Fruit fly (Drosophila melanogaster) whole organism, embryonic: ENCODE measurements around the gene Nagk.

ENCODE experiments used
- Ada2b ChIP-seq: fragments of 200-800 bp; sonication (Bioruptor generic); IDR thresholded peaks from 2 replicates; pipeline ENCODE4 v1.3.6; 2022; ENCODE audit warnings: missing biosample characterization, missing genetic modification characterization
- Adf1 ChIP-seq: fragments of 200-800 bp; sonication (Bioruptor generic); IDR thresholded peaks from 2 replicates; pipeline ENCODE4 v1.3.6; 2022; ENCODE audit warnings: missing biosample characterization, missing genetic modification characterization
- B-H1 ChIP-seq: fragments of 200-800 bp; sonication (Bioruptor generic); IDR thresholded peaks from 3 replicates; pipeline ENCODE4 v1.3.6; 2022; ENCODE audit warnings: missing biosample characterization, missing genetic modification characterization
- CG10979 ChIP-seq: fragments of 200-800 bp; sonication (Bioruptor generic); optimal IDR thresholded peaks from 2 replicates; lab custom pipeline; 2018; ENCODE audit warnings: missing biosample characterization, mild to moderate bottlenecking, missing genetic modification characterization, moderate library complexity
- CG11695 ChIP-seq: fragments of 200-800 bp; sonication (Bioruptor generic); IDR thresholded peaks from 3 replicates; pipeline ENCODE4 v1.3.6; 2022; ENCODE audit warnings: missing biosample characterization, missing genetic modification characterization
- CG1233 ChIP-seq: fragments of 200-800 bp; sonication (Bioruptor generic); optimal IDR thresholded peaks from 4 replicates; lab custom pipeline; 2018; ENCODE audit warnings: missing biosample characterization, mild to moderate bottlenecking, missing genetic modification characterization
- CG12391 ChIP-seq: fragments of 200-800 bp; sonication (Bioruptor generic); optimal IDR thresholded peaks from 3 replicates; lab custom pipeline; 2018; ENCODE audit warnings: missing biosample characterization, mild to moderate bottlenecking, missing genetic modification characterization, moderate library complexity
- CG13424 ChIP-seq: fragments of 200-800 bp; sonication (Bioruptor generic); optimal IDR thresholded peaks from 2 replicates; lab custom pipeline; 2019; ENCODE audit warnings: missing biosample characterization, mild to moderate bottlenecking, missing genetic modification characterization, moderate library complexity
- CG13624 ChIP-seq: fragments of 200-800 bp; sonication (Bioruptor generic); optimal IDR thresholded peaks from 2 replicates; lab custom pipeline; 2016; ENCODE audit warnings: missing biosample characterization, missing genetic modification characterization
- CG1603 ChIP-seq: fragments of 200-800 bp; sonication (Bioruptor generic); optimal IDR thresholded peaks from 2 replicates; lab custom pipeline; 2019; ENCODE audit warnings: missing biosample characterization, mild to moderate bottlenecking, missing genetic modification characterization, moderate library complexity
- CG17612 ChIP-seq: fragments of 200-800 bp; sonication (Bioruptor generic); IDR thresholded peaks from 2 replicates; pipeline ENCODE4 v1.3.6; 2022; ENCODE audit warnings: missing biosample characterization, missing genetic modification characterization
- CG18262 ChIP-seq: fragments of 200-800 bp; optimal IDR thresholded peaks from 3 replicates; lab custom pipeline; 2019; ENCODE audit warnings: missing biosample characterization, mild to moderate bottlenecking, missing genetic modification characterization, moderate library complexity
- CG18476 ChIP-seq: fragments of 200-800 bp; sonication (Bioruptor generic); optimal IDR thresholded peaks from 2 replicates; lab custom pipeline; 2016; ENCODE audit warnings: missing biosample characterization, mild to moderate bottlenecking, missing genetic modification characterization
- CG31441 ChIP-seq: fragments of 200-800 bp; sonication (Bioruptor generic); IDR thresholded peaks from 2 replicates; pipeline ENCODE4 v1.3.6; 2022; ENCODE audit warnings: missing biosample characterization, missing genetic modification characterization
- CG3726 ChIP-seq: fragments of 200-800 bp; sonication (Bioruptor generic); IDR thresholded peaks from 3 replicates; pipeline ENCODE4, ENCODE4 v1.3.6; 2022; ENCODE audit warnings: missing biosample characterization, missing genetic modification characterization
- CG4424 ChIP-seq: fragments of 200-800 bp; sonication (Bioruptor generic); optimal IDR thresholded peaks from 3 replicates; lab custom pipeline; 2016; ENCODE audit warnings: missing biosample characterization, missing genetic modification characterization
- CG4617 ChIP-seq: fragments of 200-800 bp; sonication (Bioruptor generic); optimal IDR thresholded peaks from 3 replicates; lab custom pipeline; 2016; ENCODE audit warnings: missing biosample characterization, missing genetic modification characterization, borderline replicate concordance
- CG6683 ChIP-seq: fragments of 200-800 bp; sonication (Bioruptor generic); optimal IDR thresholded peaks from 2 replicates; lab custom pipeline; 2017; ENCODE audit warnings: missing biosample characterization, mild to moderate bottlenecking, missing genetic modification characterization, missing genetic modification reagents
- CG6689 ChIP-seq: fragments of 200-800 bp; sonication (Bioruptor generic); IDR thresholded peaks from 2 replicates; pipeline ENCODE4 v1.3.6; 2022; ENCODE audit warnings: missing biosample characterization, missing genetic modification characterization
- CG6765 ChIP-seq: fragments of 200-800 bp; sonication (Bioruptor generic); optimal IDR thresholded peaks from 3 replicates; lab custom pipeline; 2017; ENCODE audit warnings: missing biosample characterization, mild to moderate bottlenecking, missing genetic modification characterization
- CG7556 ChIP-seq: fragments of 200-800 bp; sonication (Bioruptor generic); optimal IDR thresholded peaks from 2 replicates; lab custom pipeline; 2017; ENCODE audit warnings: missing biosample characterization, mild to moderate bottlenecking, missing genetic modification characterization
- CG8924 ChIP-seq: fragments of 200-800 bp; optimal IDR thresholded peaks from 3 replicates; lab custom pipeline; 2019; ENCODE audit warnings: missing biosample characterization, mild to moderate bottlenecking, missing genetic modification characterization, moderate library complexity
- CG9727 ChIP-seq: fragments of 200-800 bp; sonication (Bioruptor generic); optimal IDR thresholded peaks from 3 replicates; lab custom pipeline; 2017; ENCODE audit warnings: missing biosample characterization, mild to moderate bottlenecking, missing genetic modification characterization
- CG9817 ChIP-seq: fragments of 200-800 bp; sonication (Bioruptor generic); optimal IDR thresholded peaks from 2 replicates; lab custom pipeline; 2018; ENCODE audit warnings: missing biosample characterization, mild to moderate bottlenecking, missing genetic modification characterization, moderate library complexity
- Dfd ChIP-seq, 2 experiments: fragments of >200 bp; optimal IDR thresholded peaks; 2 replicates each; lab custom pipeline; 2017; ENCODE audit warnings: missing biosample characterization in 2 of 2, missing genetic modification characterization in 2 of 2
- Doc3 ChIP-seq: fragments of 200-800 bp; sonication (Bioruptor generic); IDR thresholded peaks from 3 replicates; pipeline ENCODE4 v1.3.6; 2022; ENCODE audit warnings: missing biosample characterization, missing genetic modification characterization; ENCODE audit not compliant: partially characterized antibody
- HmgZ ChIP-seq: fragments of 200-800 bp; sonication (Bioruptor generic); optimal IDR thresholded peaks from 2 replicates; lab custom pipeline; 2018; ENCODE audit warnings: missing biosample characterization, mild to moderate bottlenecking, missing genetic modification characterization
- PHDP ChIP-seq: fragments of 200-800 bp; sonication (Bioruptor generic); optimal IDR thresholded peaks from 3 replicates; lab custom pipeline; 2018; ENCODE audit warnings: missing biosample characterization, mild to moderate bottlenecking, missing genetic modification characterization, moderate library complexity
- Poxn ChIP-seq: fragments of 200-800 bp; sonication (Bioruptor generic); IDR thresholded peaks from 2 replicates; pipeline ENCODE4 v1.3.6; 2022; ENCODE audit warnings: missing biosample characterization, missing genetic modification characterization
- Six4 ChIP-seq: fragments of 200-800 bp; sonication (Bioruptor generic); optimal IDR thresholded peaks from 2 replicates; lab custom pipeline; 2016; ENCODE audit warnings: missing biosample characterization, missing genetic modification characterization
- Taf1 ChIP-seq: fragments of 200-800 bp; sonication (Bioruptor generic); IDR thresholded peaks from 2 replicates; pipeline ENCODE4 v1.3.6; 2022; ENCODE audit warnings: missing biosample characterization, missing genetic modification characterization
- bsh ChIP-seq, 2 experiments: fragments of 200-800 bp; sonication (Bioruptor generic); optimal IDR thresholded peaks; 2 replicates each; lab custom pipeline; 2017 to 2018; ENCODE audit warnings: mild to moderate bottlenecking in 2 of 2, missing biosample characterization in 2 of 2, missing genetic modification characterization in 2 of 2, moderate library complexity in 1 of 2
- dati ChIP-seq: fragments of 200-800 bp; sonication (Bioruptor generic); IDR thresholded peaks from 2 replicates; pipeline ENCODE4 v1.3.6; 2022; ENCODE audit warnings: missing biosample characterization, missing genetic modification characterization
- esg ChIP-seq: fragments of 200-800 bp; sonication (Bioruptor generic); conservative IDR thresholded peaks from 2 replicates; pipeline ENCODE4 v1.3.6; 2022; ENCODE audit warnings: missing biosample characterization, missing genetic modification characterization
- ewg ChIP-seq: fragments of 200-800 bp; sonication (Bioruptor generic); optimal IDR thresholded peaks from 3 replicates; lab custom pipeline; 2017; ENCODE audit warnings: mild to moderate bottlenecking, missing biosample characterization, missing genetic modification reagents, missing genetic modification characterization
- gem ChIP-seq: fragments of 200-800 bp; sonication (Bioruptor generic); optimal IDR thresholded peaks from 2 replicates; lab custom pipeline; 2019; ENCODE audit warnings: missing biosample characterization, mild to moderate bottlenecking, missing genetic modification characterization, moderate library complexity
- lilli ChIP-seq: fragments of 200-800 bp; sonication (Bioruptor generic); optimal IDR thresholded peaks from 3 replicates; lab custom pipeline; 2016; ENCODE audit warnings: missing biosample characterization, missing genetic modification characterization
- maf-S ChIP-seq: fragments of 200-800 bp; sonication (Bioruptor generic); optimal IDR thresholded peaks from 2 replicates; lab custom pipeline; 2016; ENCODE audit warnings: missing biosample characterization, missing genetic modification characterization
- nmo ChIP-seq: fragments of 200-800 bp; sonication (Bioruptor generic); optimal IDR thresholded peaks from 2 replicates; lab custom pipeline; 2018; ENCODE audit warnings: missing biosample characterization, mild to moderate bottlenecking, missing genetic modification characterization, moderate library complexity
- nom ChIP-seq: fragments of 200-800 bp; sonication (Bioruptor generic); optimal IDR thresholded peaks from 2 replicates; lab custom pipeline; 2017; ENCODE audit warnings: missing biosample characterization, missing genetic modification characterization, mild to moderate bottlenecking, moderate library complexity, missing genetic modification reagents
- odd ChIP-seq: fragments of 200-800 bp; sonication (Bioruptor generic); optimal IDR thresholded peaks from 2 replicates; lab custom pipeline; 2017; ENCODE audit warnings: missing biosample characterization, mild to moderate bottlenecking, missing genetic modification characterization
- prd ChIP-seq, 3 experiments: fragments of >200 bp in 2 of 3; fragments of 200-800 bp in 1 of 3; sonication (Bioruptor generic) in 1 of 3; optimal IDR thresholded peaks in 2 of 3; IDR thresholded peaks in 1 of 3; 2 replicates in 2 of 3; 3 replicates in 1 of 3; pipeline versions ENCODE4 v1.3.6 to Lab custom; 2017 to 2022; ENCODE audit warnings: missing biosample characterization in 1 of 3, missing genetic modification characterization in 1 of 3
- row ChIP-seq: fragments of 200-800 bp; sonication (Bioruptor generic); IDR thresholded peaks from 3 replicates; pipeline ENCODE4 v1.3.6; 2022; ENCODE audit warnings: missing biosample characterization, missing genetic modification characterization
- slbo ChIP-seq: fragments of 200-800 bp; sonication (Bioruptor generic); IDR thresholded peaks from 2 replicates; pipeline ENCODE4 v1.3.6; 2022; ENCODE audit warnings: missing biosample characterization, missing genetic modification characterization
- sna ChIP-seq: fragments of 200-800 bp; sonication (Bioruptor generic); IDR thresholded peaks from 2 replicates; pipeline ENCODE4 v1.3.6; 2022; ENCODE audit warnings: missing biosample characterization, missing genetic modification characterization; ENCODE audit not compliant: partially characterized antibody
- stc ChIP-seq: fragments of 200-800 bp; sonication (Bioruptor generic); IDR thresholded peaks from 2 replicates; pipeline ENCODE4 v1.3.6; 2022; ENCODE audit warnings: missing biosample characterization, missing genetic modification characterization
- tgo ChIP-seq: fragments of 200-800 bp; sonication (Bioruptor generic); IDR thresholded peaks from 3 replicates; pipeline ENCODE4 v1.3.6; 2022; ENCODE audit warnings: missing biosample characterization, missing genetic modification characterization
- ttk ChIP-seq: fragments of 200-800 bp; sonication (Bioruptor generic); IDR thresholded peaks from 2 replicates; pipeline ENCODE4 v2.1.2; 2022; ENCODE audit warnings: missing biosample characterization, missing genetic modification characterization
- vvl ChIP-seq: fragments of 200-800 bp; sonication (Bioruptor generic); IDR thresholded peaks from 2 replicates; pipeline ENCODE4 v1.3.6; 2022; ENCODE audit warnings: missing biosample characterization, missing genetic modification characterization
- zen2 ChIP-seq: fragments of 200-800 bp; sonication (Bioruptor generic); IDR thresholded peaks from 3 replicates; pipeline ENCODE4 v1.3.6; 2022; ENCODE audit warnings: missing biosample characterization, missing genetic modification characterization; ENCODE audit not compliant: partially characterized antibody

The Nagk gene

DNA sequence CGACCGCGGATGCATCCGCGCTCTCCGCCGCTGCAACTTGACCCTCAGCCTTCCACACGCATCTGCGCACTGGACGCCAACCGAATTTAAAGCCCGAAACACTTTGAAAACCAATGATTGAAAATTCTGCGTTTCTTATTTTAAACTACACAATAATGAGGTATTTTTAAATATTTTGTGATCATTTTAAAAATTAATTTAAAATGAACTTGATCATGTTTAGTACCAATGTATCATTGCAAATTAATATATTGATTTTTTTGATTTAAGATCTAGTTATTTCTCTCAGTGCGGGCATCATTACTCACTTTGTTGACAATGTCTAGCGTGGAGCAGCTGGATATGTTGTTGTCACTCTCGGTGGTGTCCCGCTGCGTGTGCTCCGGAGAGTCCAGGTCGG lies 23.8 kb upstream of the Nagk start (continued):
- TF ChIP-seq ttk (peak; percentile 18; the same call in 1 of the 2 replicates), CG31441 (GFP tag; lab: Robert Waterston, UW) (no peak; the same call in 1 of the 2 replicates), dati (no peak), Adf1 (0 out of 2 replicates have a peak, but pooled peaks have one; percentile 11), CG17612 (GFP tag; lab: Robert Waterston, UW) (no peak), CG18262 (tag; lab: Kevin White, UChicago) (peak; percentile 47), zen2 (GFP tag; lab: Robert Waterston, UW) (no peak), CG3726 (no peak), gem (peak; percentile 82), stc (0 out of 2 replicates have a peak, but pooled peaks have one; percentile 27), CG12391 (tag; lab: Kevin White, UChicago) (peak; percentile 62), CG6765 (GFP tag; lab: Kevin White, UChicago) (peak; percentile 8), prd (optimal IDR thresholded peaks at IDR 0.05; lab: Kevin White, UChicago) (no peak), prd (GFP tag; IDR thresholded peaks at IDR 0.05; lab: Robert Waterston, UW) (peak; percentile 40; the same call in 2 of the 3 replicates), Taf1 (GFP tag; lab: Robert Waterston, UW) (no peak), ewg (GFP tag; lab: Kevin White, UChicago) (peak; percentile 83), odd (GFP tag; lab: Kevin White, UChicago) (no peak), CG1233 (no peak), lilli (peak; percentile 4), Dfd (GFP tag; optimal IDR thresholded peaks at IDR 0.05; lab: Kevin White, UChicago) (no peak), vvl (GFP tag; lab: Robert Waterston, UW) (peak; percentile 77), CG6689 (GFP tag; lab: Robert Waterston, UW) (0 out of 2 replicates have a peak, but pooled peaks have one; percentile 29), sna (GFP tag; lab: Robert Waterston, UW) (no peak), Doc3 (GFP tag; lab: Robert Waterston, UW) (no peak), Six4 (GFP tag; lab: Kevin White, UChicago) (no peak), maf-S (GFP tag; lab: Kevin White, UChicago) (no peak), slbo (GFP tag; lab: Robert Waterston, UW) (peak; percentile 66), CG9727 (GFP tag; lab: Kevin White, UChicago) (peak; percentile 37), HmgZ (tag; lab: Kevin White, UChicago) (peak; percentile 29), CG4617 (GFP tag; lab: Kevin White, UChicago) (no peak), nmo (peak; percentile 31), nom (no peak), row (GFP tag; lab: Robert Waterston, UW) (peak; percentile 74), CG1603 (tag; lab: Kevin White, UChicago) (peak; percentile 17), CG6683 (GFP tag; lab: Kevin White, UChicago) (peak; percentile 8), CG7556 (peak; percentile 73), CG11695 (GFP tag; lab: Robert Waterston, UW) (peak; percentile 61; the same call in 2 of the 3 replicates), bsh (GFP tag; optimal IDR thresholded peaks at IDR 0.05; lab: Kevin White, UChicago) (peak in 1 of 2 experiments; percentile 62), CG10979 (tag; lab: Kevin White, UChicago) (peak; percentile 44), esg (GFP tag; lab: Robert Waterston, UW) (peak; percentile 45; the same call in 1 of the 2 replicates), Ada2b (GFP tag; lab: Robert Waterston, UW) (peak; percentile 20; the same call in 1 of the 2 replicates), CG9817 (peak; percentile 39), CG4424 (no peak), CG18476 (GFP tag; lab: Kevin White, UChicago) (peak; percentile 4), tgo (GFP tag; lab: Robert Waterston, UW) (peak; percentile 59), CG13624 (GFP tag; lab: Kevin White, UChicago) (no peak), Poxn (GFP tag; lab: Robert Waterston, UW) (no peak), CG8924 (peak; percentile 9), PHDP (tag; lab: Kevin White, UChicago) (peak; percentile 63), CG13424 (peak; percentile 40), B-H1 (GFP tag; lab: Robert Waterston, UW) (no peak)
